Worm (Caenorhabditis elegans) whole organism, early embryonic: ENCODE results near the gene Y39A1A.10.

Source experiments
- aly-1 ChIP-seq: sonication (generic microtip); optimal IDR thresholded peaks from 2 replicates; lab custom pipeline; 2016; ENCODE audit warnings: missing genetic modification characterization, missing compliant biosample characterization
- ama-1 ChIP-seq: fragments of 150-350 bp; optimal IDR thresholded peaks from 2 replicates; lab custom pipeline; 2014
- ets-7 ChIP-seq: sonication (generic microtip); optimal IDR thresholded peaks from 2 replicates; lab custom pipeline; 2016; ENCODE audit warnings: missing genotype, missing genetic modification characterization, missing compliant biosample characterization
- flt-1 ChIP-seq: fragments of 200-800 bp; sonication (Bioruptor generic); IDR thresholded peaks from 2 replicates; pipeline ENCODE4 v1.3.6; 2022; ENCODE audit warnings: missing genetic modification characterization, missing compliant biosample characterization
- hmbx-1 ChIP-seq: sonication (generic microtip); optimal IDR thresholded peaks from 2 replicates; lab custom pipeline; 2016; ENCODE audit warnings: mild to moderate bottlenecking, missing genetic modification characterization, missing compliant biosample characterization
- hnd-1 ChIP-seq: sonication (generic microtip); optimal IDR thresholded peaks from 2 replicates; lab custom pipeline; 2016; ENCODE audit warnings: missing genetic modification characterization, missing compliant biosample characterization
- tbx-11 ChIP-seq: fragments of 200-800 bp; sonication (Bioruptor generic); IDR thresholded peaks from 2 replicates; pipeline ENCODE4 v1.3.6; 2022; ENCODE audit warnings: missing genetic modification characterization, missing compliant biosample characterization

DNA sequence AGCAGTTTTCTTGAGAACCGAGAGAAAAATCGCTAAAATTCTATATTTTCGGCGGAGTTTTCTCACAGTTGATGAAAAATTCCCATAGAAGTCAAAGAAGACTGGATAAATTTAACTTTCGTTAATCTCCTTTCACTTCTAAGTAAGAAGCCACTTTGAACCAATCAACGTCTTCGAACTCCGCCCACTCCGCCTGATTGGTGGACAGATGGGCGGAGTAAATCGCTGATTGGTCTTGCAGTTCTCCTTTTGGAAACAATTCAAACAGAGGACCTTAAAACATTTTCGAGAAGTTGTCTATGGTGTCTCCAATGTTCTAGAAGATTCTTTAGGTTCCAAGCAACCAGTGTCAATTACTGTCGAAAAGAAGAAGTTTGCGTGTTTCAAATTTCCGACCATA is 25.9 kb downstream of the Y39A1A.10 start:
- no peak for TF ChIP-seq hnd-1 (tag; lab: Kevin White, UChicago)
- no peak for TF ChIP-seq hmbx-1 (tag; lab: Kevin White, UChicago)
- TF ChIP-seq aly-1 = no peak
- TF ChIP-seq ama-1 (lab: Kevin White, UChicago) = no peak
- no peak for TF ChIP-seq flt-1 (GFP tag; lab: Robert Waterston, UW)
- TF ChIP-seq tbx-11 (GFP tag; lab: Robert Waterston, UW) = no peak
- TF ChIP-seq ets-7 (tag; lab: Kevin White, UChicago) = no peak
